Worm (Caenorhabditis elegans) whole organism, late embryonic: ENCODE results near the gene C47A4.5.

Experiments
- C08G9.2 ChIP-seq: sonication (generic microtip); optimal IDR thresholded peaks from 2 replicates; lab custom pipeline; 2016; ENCODE audit warnings: mild to moderate bottlenecking, missing genetic modification characterization, moderate library complexity, missing compliant biosample characterization
- T23F11.4 ChIP-seq: fragments of 200-800 bp; sonication (Bioruptor generic); optimal IDR thresholded peaks from 2 replicates; lab custom pipeline; 2018; ENCODE audit warnings: mild to moderate bottlenecking, missing genetic modification characterization, missing compliant biosample characterization
- Y22D7AL.16 ChIP-seq: sonication (generic microtip); optimal IDR thresholded peaks from 2 replicates; lab custom pipeline; 2016; ENCODE audit warnings: missing genetic modification characterization, missing compliant biosample characterization
- ahr-1 ChIP-seq: sonication (generic microtip); optimal IDR thresholded peaks from 2 replicates; lab custom pipeline; 2016; ENCODE audit warnings: missing genetic modification characterization, missing compliant biosample characterization
- ama-1 ChIP-seq: fragments of 150-350 bp; optimal IDR thresholded peaks from 2 replicates; lab custom pipeline; 2014
- ceh-14 ChIP-seq: sonication (generic microtip); optimal IDR thresholded peaks from 2 replicates; lab custom pipeline; 2016; ENCODE audit warnings: missing genotype, missing genetic modification characterization, missing compliant biosample characterization
- ceh-18 ChIP-seq: sonication (generic microtip); optimal IDR thresholded peaks from 2 replicates; lab custom pipeline; 2016; ENCODE audit warnings: missing genetic modification characterization, missing compliant biosample characterization
- ceh-22 ChIP-seq: sonication (generic microtip); optimal IDR thresholded peaks from 2 replicates; lab custom pipeline; 2017; ENCODE audit warnings: missing biosample characterization, missing genetic modification characterization
- ceh-24 ChIP-seq: sonication (generic microtip); optimal IDR thresholded peaks from 2 replicates; lab custom pipeline; 2016; ENCODE audit warnings: mild to moderate bottlenecking, missing genetic modification characterization, missing compliant biosample characterization
- ceh-30 ChIP-seq: fragments of 150-350 bp; optimal IDR thresholded peaks from 2 replicates; lab custom pipeline; 2014; ENCODE audit warnings: missing biosample characterization, missing genetic modification characterization
- ceh-45 ChIP-seq: fragments of 200-800 bp; sonication (Bioruptor generic); IDR thresholded peaks from 2 replicates; pipeline ENCODE4 v1.3.6; 2022; ENCODE audit warnings: missing genetic modification reagents, missing genetic modification characterization, missing compliant biosample characterization
- ceh-6 ChIP-seq: fragments of 200-800 bp; sonication (Bioruptor generic); optimal IDR thresholded peaks from 2 replicates; lab custom pipeline; 2018; ENCODE audit warnings: mild to moderate bottlenecking, missing genetic modification characterization, missing compliant biosample characterization
- che-1 ChIP-seq: sonication (generic microtip); optimal IDR thresholded peaks from 2 replicates; lab custom pipeline; 2016; ENCODE audit warnings: mild to moderate bottlenecking, missing genetic modification characterization, missing compliant biosample characterization
- elt-4 ChIP-seq: sonication (generic microtip); optimal IDR thresholded peaks from 2 replicates; lab custom pipeline; 2016; ENCODE audit warnings: missing genetic modification characterization, missing compliant biosample characterization
- fax-1 ChIP-seq: sonication (generic microtip); optimal IDR thresholded peaks from 2 replicates; lab custom pipeline; 2016; ENCODE audit warnings: missing genotype, missing genetic modification characterization, missing compliant biosample characterization
- fkh-10 ChIP-seq: fragments of 150-350 bp; optimal IDR thresholded peaks from 2 replicates; lab custom pipeline; 2014; ENCODE audit warnings: missing biosample characterization, missing genetic modification reagents, missing genetic modification characterization
- hlh-13 ChIP-seq: fragments of 200-800 bp; sonication (Bioruptor generic); optimal IDR thresholded peaks from 2 replicates; lab custom pipeline; 2018; ENCODE audit warnings: mild to moderate bottlenecking, missing genetic modification characterization, missing compliant biosample characterization
- hlh-15 ChIP-seq: sonication (generic microtip); optimal IDR thresholded peaks from 2 replicates; lab custom pipeline; 2016; ENCODE audit warnings: missing genetic modification characterization, missing compliant biosample characterization
- hlh-30 ChIP-seq: sonication (generic microtip); optimal IDR thresholded peaks from 2 replicates; lab custom pipeline; 2017; ENCODE audit warnings: antibody characterized with exemption, missing genetic modification characterization, missing compliant biosample characterization; ENCODE audit not compliant: insufficient read depth
- hlh-8 ChIP-seq: sonication (generic microtip); optimal IDR thresholded peaks from 2 replicates; lab custom pipeline; 2016; ENCODE audit warnings: missing genotype, missing genetic modification characterization, missing compliant biosample characterization
- lin-11 ChIP-seq: fragments of 200-800 bp; sonication (Bioruptor generic); optimal IDR thresholded peaks from 2 replicates; lab custom pipeline; 2018; ENCODE audit warnings: mild to moderate bottlenecking, missing genetic modification characterization, missing compliant biosample characterization
- nfya-1 ChIP-seq: sonication (generic microtip); optimal IDR thresholded peaks from 2 replicates; lab custom pipeline; 2017; ENCODE audit warnings: missing genetic modification characterization, mild to moderate bottlenecking, missing compliant biosample characterization, antibody characterized with exemption, moderate library complexity
- nhr-232 ChIP-seq: sonication (generic microtip); optimal IDR thresholded peaks from 2 replicates; lab custom pipeline; 2016; ENCODE audit warnings: missing genetic modification characterization, missing compliant biosample characterization
- npax-4 ChIP-seq: sonication (generic microtip); optimal IDR thresholded peaks from 2 replicates; lab custom pipeline; 2016; ENCODE audit warnings: missing genetic modification characterization, missing compliant biosample characterization
- pat-9 ChIP-seq: fragments of 200-800 bp; sonication (Bioruptor generic); optimal IDR thresholded peaks from 2 replicates; lab custom pipeline; 2018; ENCODE audit warnings: mild to moderate bottlenecking, missing genetic modification characterization, moderate library complexity, missing compliant biosample characterization
- pax-1 ChIP-seq: fragments of 150-350 bp; optimal IDR thresholded peaks from 2 replicates; lab custom pipeline; 2014; ENCODE audit warnings: missing biosample characterization, missing genetic modification characterization
- pha-2 ChIP-seq: sonication (generic microtip); optimal IDR thresholded peaks from 2 replicates; lab custom pipeline; 2017; ENCODE audit warnings: mild to moderate bottlenecking, missing genetic modification characterization, missing compliant biosample characterization
- sox-2 ChIP-seq: fragments of 200-800 bp; sonication (Bioruptor generic); IDR thresholded peaks from 2 replicates; pipeline ENCODE4 v1.3.6; 2022; ENCODE audit warnings: missing genetic modification reagents, missing genetic modification characterization, missing compliant biosample characterization
- syd-9 ChIP-seq: sonication (generic microtip); optimal IDR thresholded peaks from 2 replicates; lab custom pipeline; 2016; ENCODE audit warnings: mild to moderate bottlenecking, missing genetic modification characterization, moderate library complexity, missing compliant biosample characterization
- tbx-7 ChIP-seq: sonication (generic microtip); optimal IDR thresholded peaks from 2 replicates; lab custom pipeline; 2016; ENCODE audit warnings: missing genotype, missing genetic modification characterization, missing compliant biosample characterization
- ttx-3 ChIP-seq: sonication (generic microtip); optimal IDR thresholded peaks from 2 replicates; lab custom pipeline; 2016; ENCODE audit warnings: missing genetic modification reagents, missing genetic modification characterization, missing compliant biosample characterization
- unc-3 ChIP-seq, 2 experiments: fragments of 200-800 bp in 1 of 2; sonication (Bioruptor generic) in 1 of 2; sonication (generic microtip) in 1 of 2; conservative IDR thresholded peaks in 1 of 2; optimal IDR thresholded peaks in 1 of 2; 2 replicates each; pipeline versions ENCODE4 v1.3.6 to Lab custom; 2016 to 2022; ENCODE audit warnings: missing compliant biosample characterization in 2 of 2, missing genetic modification characterization in 2 of 2, missing genetic modification reagents in 1 of 2
- unc-42 ChIP-seq: sonication (generic microtip); optimal IDR thresholded peaks from 2 replicates; lab custom pipeline; 2016; ENCODE audit warnings: missing genotype, missing genetic modification characterization, missing compliant biosample characterization
- unc-55 ChIP-seq: sonication (generic microtip); optimal IDR thresholded peaks from 2 replicates; lab custom pipeline; 2017; ENCODE audit warnings: missing biosample characterization, missing genetic modification reagents, missing genetic modification characterization
- unc-86 ChIP-seq: sonication (generic microtip); optimal IDR thresholded peaks from 2 replicates; lab custom pipeline; 2016; ENCODE audit warnings: missing genetic modification characterization, missing compliant biosample characterization
- ztf-16 ChIP-seq: sonication (generic microtip); optimal IDR thresholded peaks from 2 replicates; lab custom pipeline; 2017; ENCODE audit warnings: missing genetic modification characterization, missing compliant biosample characterization

Gene C47A4.5

DNA sequence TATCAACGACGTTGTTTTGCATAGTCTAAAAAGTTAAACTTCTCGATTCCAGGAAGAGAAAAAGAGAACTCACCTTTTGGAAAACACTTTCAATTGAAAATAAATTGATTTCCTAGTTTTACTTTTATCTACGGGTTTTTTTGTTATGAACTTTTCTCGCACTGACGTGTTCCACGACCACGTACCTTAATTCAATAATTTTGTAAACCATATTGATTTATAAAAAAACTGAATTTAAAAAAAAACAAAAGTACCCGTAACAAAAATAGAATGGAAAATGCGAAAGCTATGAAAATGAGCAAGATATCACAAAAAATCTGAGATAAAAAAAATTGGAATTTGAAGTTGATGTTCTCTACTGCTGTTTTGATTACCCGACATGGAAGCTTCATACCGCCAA lies 3.3 kb upstream of the C47A4.5 start, which contains the start of gene C47A4.3:
Gene C47A4.3 (minus strand): TSS at position 101 of the 400 bp plus-strand sequence.
- TF ChIP-seq C08G9.2 (no peak), unc-3 (GFP tag; conservative IDR thresholded peaks at IDR 0.05; lab: Robert Waterston, UW) (no peak), unc-3 (tag; optimal IDR thresholded peaks at IDR 0.05; lab: Kevin White, UChicago) (no peak), Y22D7AL.16 (tag; lab: Kevin White, UChicago) (no peak), syd-9 (no peak), T23F11.4 (GFP tag; lab: Kevin White, UChicago) (no peak), hlh-8 (tag; lab: Kevin White, UChicago) (no peak), ceh-45 (GFP tag; lab: Robert Waterston, UW) (no peak), elt-4 (tag; lab: Kevin White, UChicago) (no peak), hlh-15 (no peak), che-1 (no peak), ceh-18 (tag; lab: Kevin White, UChicago) (no peak), ceh-30 (tag; lab: Kevin White, UChicago) (no peak), fax-1 (tag; lab: Kevin White, UChicago) (no peak), nfya-1 (tag; lab: Kevin White, UChicago) (no peak), hlh-30 (no peak), pha-2 (tag; lab: Kevin White, UChicago) (no peak), unc-86 (tag; lab: Kevin White, UChicago) (no peak), ztf-16 (no peak)
- TF ChIP-seq, all 69 proteins: peak for 0

DNA sequence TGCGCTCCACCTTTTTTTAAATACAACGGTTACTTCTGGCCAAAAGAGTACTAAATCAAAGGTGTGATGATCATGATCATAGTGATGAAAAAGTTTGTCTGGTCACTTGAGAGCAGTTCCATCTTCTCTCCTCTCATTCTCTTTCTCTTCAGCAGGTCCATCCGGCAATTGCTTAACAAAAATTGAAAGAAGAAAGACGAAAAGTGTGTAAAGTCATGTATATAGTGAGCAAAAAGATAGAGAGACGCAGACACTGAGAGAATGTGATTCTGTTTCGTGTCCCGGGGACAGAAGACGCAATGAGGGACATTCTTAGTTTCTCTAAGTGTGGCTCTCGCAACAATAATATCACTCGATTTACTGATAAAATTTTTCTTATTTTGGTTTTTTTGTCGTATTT lies 3.3 kb downstream of the C47A4.5 start:
- TF ChIP-seq pax-1 (no peak), unc-55 (GFP tag; lab: Kevin White, UChicago) (peak; percentile 34), ceh-22 (tag; lab: Kevin White, UChicago) (no peak), pat-9 (tag; lab: Kevin White, UChicago) (no peak), nfya-1 (tag; lab: Kevin White, UChicago) (peak; percentile 4)
- TF ChIP-seq, all 69 proteins: peak for 2

DNA sequence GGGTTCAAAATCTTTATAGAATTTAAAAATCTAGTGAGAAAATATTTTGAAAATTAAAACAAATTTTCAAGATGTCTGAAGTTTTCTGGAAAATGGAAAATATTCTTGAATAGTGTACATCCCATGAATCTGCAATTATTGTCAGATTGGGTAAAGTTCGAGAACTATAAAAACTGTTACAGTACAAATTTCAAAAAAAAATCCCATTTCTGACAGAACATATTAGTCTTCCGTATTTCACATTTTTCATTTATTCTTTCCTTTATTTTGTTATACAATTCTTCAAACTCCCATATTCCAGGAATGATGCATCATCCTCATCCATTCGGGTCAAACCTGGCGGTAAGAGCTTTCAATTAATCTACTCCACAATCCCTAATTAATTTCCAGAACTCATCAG lies 4.5 kb downstream of the C47A4.5 start, which contains the start of gene sorb-1:
Gene sorb-1 (plus strand): TSS at position 301 of the 400 bp plus-strand sequence.
- TF ChIP-seq npax-4 (tag; lab: Kevin White, UChicago) = no peak
- no peak for TF ChIP-seq ceh-6
- TF ChIP-seq nhr-232 (tag; lab: Kevin White, UChicago) = no peak
- no peak for TF ChIP-seq ama-1
- TF ChIP-seq ceh-45 (GFP tag; lab: Robert Waterston, UW) = no peak
- TF ChIP-seq tbx-7 (tag; lab: Kevin White, UChicago) = no peak
- TF ChIP-seq syd-9 = no peak
- TF ChIP-seq sox-2 (GFP tag; lab: Robert Waterston, UW) = no peak
- TF ChIP-seq hlh-13 (GFP tag; lab: Kevin White, UChicago) = no peak
- TF ChIP-seq ceh-14 (tag; lab: Kevin White, UChicago) = no peak
- no peak for TF ChIP-seq lin-11 (tag; lab: Kevin White, UChicago)
- TF ChIP-seq fkh-10 (GFP tag; lab: Kevin White, UChicago) = no peak
- TF ChIP-seq pha-2 (tag; lab: Kevin White, UChicago) = no peak

DNA sequence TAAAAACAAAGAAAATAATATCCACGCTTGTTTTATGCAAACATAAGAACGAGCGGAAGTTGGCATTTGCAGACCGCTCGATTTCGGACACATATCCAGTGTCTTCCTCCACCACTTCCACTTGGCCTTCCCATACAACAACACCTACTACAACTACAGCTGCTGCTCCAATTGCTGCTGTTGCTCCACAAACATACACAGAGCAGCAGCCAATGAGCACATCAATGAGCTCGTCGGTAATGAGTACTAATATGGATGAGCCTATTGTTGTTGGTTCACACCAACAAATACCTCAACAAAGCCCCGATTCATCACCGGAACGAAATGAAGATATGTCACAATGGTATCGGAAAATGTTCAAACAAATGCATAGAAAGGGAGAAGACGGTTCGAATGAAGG lies 10.1 kb downstream of the C47A4.5 start:
- TF ChIP-seq hlh-30 = no peak
- TF ChIP-seq syd-9 = no peak
- no peak for TF ChIP-seq ceh-24 (tag; lab: Kevin White, UChicago)
- no peak for TF ChIP-seq ahr-1 (tag; lab: Kevin White, UChicago)
- TF ChIP-seq nfya-1 (tag; lab: Kevin White, UChicago) = peak; percentile 52

DNA sequence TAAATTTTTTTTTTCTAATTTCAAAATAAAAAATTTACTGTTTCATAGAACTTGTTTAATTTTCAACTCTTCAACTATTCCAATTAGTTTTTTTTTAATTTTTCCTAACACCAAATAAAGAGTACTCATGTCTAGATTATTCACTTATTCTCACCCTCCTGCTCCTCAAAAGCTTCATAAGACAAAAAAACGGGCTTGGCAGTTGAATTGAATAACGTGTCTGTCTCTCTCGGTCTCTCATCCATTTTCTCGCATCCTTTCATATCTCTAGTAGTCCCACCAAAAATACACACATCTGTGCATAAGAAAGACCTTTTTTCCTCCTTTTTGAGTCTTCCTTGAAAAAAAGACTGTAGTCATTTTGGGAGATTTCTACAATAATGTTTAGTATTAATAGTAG lies 17.9 kb downstream of the C47A4.5 start:
- TF ChIP-seq unc-42 (tag; lab: Kevin White, UChicago) (peak; percentile 74), ztf-16 (no peak), ttx-3 (tag; lab: Kevin White, UChicago) (no peak), syd-9 (no peak), pat-9 (tag; lab: Kevin White, UChicago) (no peak), ceh-14 (tag; lab: Kevin White, UChicago) (no peak), fkh-10 (GFP tag; lab: Kevin White, UChicago) (no peak)
